Worm (Caenorhabditis elegans) whole organism, mixed stage, embryonic: ENCODE data around the gene spe-45.

Source experiments
- M03D4.4 ChIP-seq: sonication (generic microtip); optimal IDR thresholded peaks from 2 replicates; lab custom pipeline; 2017; ENCODE audit warnings: mild to moderate bottlenecking, missing genetic modification characterization, missing compliant biosample characterization
- bed-3 ChIP-seq: fragments of 200-800 bp; sonication (Bioruptor generic); optimal IDR thresholded peaks from 3 replicates; lab custom pipeline; 2018; ENCODE audit warnings: mild to moderate bottlenecking, missing genetic modification characterization, moderate library complexity, missing compliant biosample characterization
- blmp-1 ChIP-seq: fragments of 150-350 bp; optimal IDR thresholded peaks from 2 replicates; lab custom pipeline; 2014; ENCODE audit warnings: missing biosample characterization, missing genetic modification characterization
- ceh-39 ChIP-seq: fragments of 150-350 bp; optimal IDR thresholded peaks from 2 replicates; lab custom pipeline; 2014; ENCODE audit warnings: missing biosample characterization, missing genetic modification characterization
- ceh-43 ChIP-seq: fragments of 200-800 bp; sonication (Bioruptor generic); optimal IDR thresholded peaks from 2 replicates; lab custom pipeline; 2018; ENCODE audit warnings: mild to moderate bottlenecking, missing genetic modification characterization, moderate library complexity, missing compliant biosample characterization
- ceh-83 ChIP-seq: fragments of 200-800 bp; sonication (Bioruptor generic); optimal IDR thresholded peaks from 2 replicates; lab custom pipeline; 2018; ENCODE audit warnings: mild to moderate bottlenecking, missing genetic modification characterization, missing compliant biosample characterization
- ces-1 ChIP-seq: fragments of 150-350 bp; optimal IDR thresholded peaks from 2 replicates; lab custom pipeline; 2014; ENCODE audit warnings: missing biosample characterization, missing genetic modification reagents, missing genetic modification characterization
- cnd-1 ChIP-seq: fragments of 200-800 bp; sonication (Bioruptor generic); optimal IDR thresholded peaks from 2 replicates; lab custom pipeline; 2018; ENCODE audit warnings: mild to moderate bottlenecking, missing genetic modification characterization, missing compliant biosample characterization
- drap-1 ChIP-seq: fragments of 200-800 bp; sonication (Bioruptor generic); optimal IDR thresholded peaks from 3 replicates; lab custom pipeline; 2018; ENCODE audit warnings: mild to moderate bottlenecking, missing genetic modification characterization, missing compliant biosample characterization
- elt-1 ChIP-seq: sonication (generic microtip); optimal IDR thresholded peaks from 2 replicates; lab custom pipeline; 2017; ENCODE audit warnings: missing genetic modification characterization, mild to moderate bottlenecking, missing compliant biosample characterization, antibody characterized with exemption, moderate library complexity, borderline replicate concordance; ENCODE audit not compliant: insufficient read depth
- flh-1 ChIP-seq: fragments of 200-800 bp; sonication (Bioruptor generic); optimal IDR thresholded peaks from 2 replicates; lab custom pipeline; 2018; ENCODE audit warnings: mild to moderate bottlenecking, missing genetic modification characterization, moderate library complexity, missing compliant biosample characterization
- ham-2 ChIP-seq: fragments of 200-800 bp; sonication (Bioruptor generic); optimal IDR thresholded peaks from 2 replicates; lab custom pipeline; 2018; ENCODE audit warnings: mild to moderate bottlenecking, missing genetic modification characterization, missing compliant biosample characterization
- hlh-1 ChIP-seq: fragments of 150-350 bp; optimal IDR thresholded peaks from 2 replicates; lab custom pipeline; 2014; ENCODE audit warnings: missing biosample characterization, missing genetic modification reagents, missing genetic modification characterization
- lin-13 ChIP-seq: fragments of 150-350 bp; optimal IDR thresholded peaks from 2 replicates; lab custom pipeline; 2014; ENCODE audit warnings: missing biosample characterization, missing genetic modification characterization
- lin-32 ChIP-seq: fragments of 200-800 bp; sonication (Bioruptor generic); optimal IDR thresholded peaks from 2 replicates; lab custom pipeline; 2018; ENCODE audit warnings: mild to moderate bottlenecking, missing genetic modification characterization, missing compliant biosample characterization
- lsy-2 ChIP-seq: fragments of 150-350 bp; optimal IDR thresholded peaks from 2 replicates; lab custom pipeline; 2014; ENCODE audit warnings: missing biosample characterization, missing genetic modification characterization
- mab-5 ChIP-seq: fragments of 150-350 bp; optimal IDR thresholded peaks from 2 replicates; lab custom pipeline; 2014; ENCODE audit warnings: missing biosample characterization, missing genetic modification characterization
- mls-2 ChIP-seq: sonication (generic microtip); optimal IDR thresholded peaks from 2 replicates; lab custom pipeline; 2016; ENCODE audit warnings: mild to moderate bottlenecking, missing genetic modification characterization, moderate library complexity, missing compliant biosample characterization
- nhr-12 ChIP-seq: fragments of 150-350 bp; optimal IDR thresholded peaks from 2 replicates; lab custom pipeline; 2014; ENCODE audit warnings: missing biosample characterization, missing genetic modification characterization
- nhr-2 ChIP-seq: fragments of 150-350 bp; optimal IDR thresholded peaks from 2 replicates; lab custom pipeline; 2014; ENCODE audit warnings: missing biosample characterization, missing genetic modification characterization
- nhr-237 ChIP-seq: fragments of 150-350 bp; optimal IDR thresholded peaks from 2 replicates; lab custom pipeline; 2014; ENCODE audit warnings: missing biosample characterization, missing genetic modification characterization
- nhr-28 ChIP-seq: fragments of 150-350 bp; optimal IDR thresholded peaks from 2 replicates; lab custom pipeline; 2014; ENCODE audit warnings: missing biosample characterization, missing genetic modification characterization
- nhr-76 ChIP-seq: sonication (generic microtip); optimal IDR thresholded peaks from 2 replicates; lab custom pipeline; 2017; ENCODE audit warnings: missing biosample characterization, missing genetic modification characterization
- pha-4 ChIP-seq: fragments of 150-350 bp; optimal IDR thresholded peaks from 2 replicates; lab custom pipeline; 2018; ENCODE audit warnings: missing biosample characterization, missing genetic modification reagents, missing genetic modification characterization
- sem-2 ChIP-seq: fragments of 200-800 bp; sonication (Bioruptor generic); optimal IDR thresholded peaks from 2 replicates; lab custom pipeline; 2018; ENCODE audit warnings: mild to moderate bottlenecking, missing genetic modification characterization, missing compliant biosample characterization
- snpc-4 ChIP-seq: fragments of 150-350 bp; optimal IDR thresholded peaks from 2 replicates; lab custom pipeline; 2014; ENCODE audit warnings: missing biosample characterization, missing genetic modification characterization
- tbx-8 ChIP-seq: fragments of 200-800 bp; sonication (Bioruptor generic); optimal IDR thresholded peaks from 2 replicates; lab custom pipeline; 2018; ENCODE audit warnings: mild to moderate bottlenecking, missing genetic modification characterization, moderate library complexity, missing compliant biosample characterization
- unc-120 ChIP-seq: sonication (generic microtip); optimal IDR thresholded peaks from 2 replicates; lab custom pipeline; 2017; ENCODE audit warnings: missing genetic modification characterization, missing compliant biosample characterization; ENCODE audit not compliant: poor library complexity, severe bottlenecking
- unc-39 ChIP-seq: fragments of 150-350 bp; optimal IDR thresholded peaks from 2 replicates; lab custom pipeline; 2014; ENCODE audit warnings: missing biosample characterization, missing genetic modification characterization
- unc-62 ChIP-seq: fragments of 150-350 bp; optimal IDR thresholded peaks from 2 replicates; lab custom pipeline; 2014; ENCODE audit warnings: missing biosample characterization, missing genetic modification reagents, missing genetic modification characterization
- zip-8 ChIP-seq: fragments of 150-350 bp; optimal IDR thresholded peaks from 2 replicates; lab custom pipeline; 2014; ENCODE audit warnings: missing biosample characterization, missing genetic modification characterization
- ztf-11 ChIP-seq: fragments of 150-350 bp; optimal IDR thresholded peaks from 2 replicates; lab custom pipeline; 2014; ENCODE audit warnings: missing biosample characterization, missing genetic modification characterization

The spe-45 gene

ce11 chrIV:12389951-12390350, at the start of gene spe-45:
Gene spe-45 (minus strand): TSS chrIV:12390095.
- TF ChIP-seq unc-39 (tag; lab: Kevin White, UChicago) (no peak), ztf-11 (tag; lab: Kevin White, UChicago) (no peak), flh-1 (GFP tag; lab: Kevin White, UChicago) (no peak), elt-1 (tag; lab: Kevin White, UChicago) (no peak), nhr-28 (tag; lab: Kevin White, UChicago) (no peak), ceh-39 (tag; lab: Kevin White, UChicago) (no peak), M03D4.4 (tag; lab: Kevin White, UChicago) (no peak), nhr-237 (tag; lab: Kevin White, UChicago) (no peak), mab-5 (no peak)

DNA sequence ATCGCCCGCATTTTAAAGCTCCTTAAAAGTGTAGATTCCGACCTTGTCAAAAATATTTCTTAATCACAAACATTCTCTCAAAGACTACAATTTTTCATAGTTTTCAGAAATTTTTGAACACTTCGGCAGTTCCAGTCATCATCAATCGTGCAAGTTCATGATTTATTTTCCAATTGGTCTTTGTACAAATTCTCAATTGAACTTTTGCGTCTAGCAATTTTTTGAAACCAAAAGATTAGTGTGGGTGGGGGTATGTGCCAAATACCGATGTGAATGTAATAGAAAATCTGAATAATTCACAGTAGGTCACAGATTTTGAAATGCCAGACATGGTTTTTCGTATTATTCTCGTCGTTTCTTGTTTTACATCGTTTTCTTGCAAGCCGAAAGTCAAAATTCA, 48.5 kb upstream of the spe-45 start, which contains the start of gene clec-185:
Gene clec-185, plus strand, starts transcription at position 301 of the 400 bp plus-strand sequence.
- TF ChIP-seq nhr-76 (tag; lab: Kevin White, UChicago) (no peak), cnd-1 (tag; lab: Kevin White, UChicago) (no peak)

ce11 chrIV:12435442-12435841, 45.5 kb upstream of the spe-45 start, which contains the start of gene irg-4:
Gene irg-4 (plus strand): TSS chrIV:12435833.
- TF ChIP-seq hlh-1 (no peak), bed-3 (GFP tag; lab: Kevin White, UChicago) (no peak), mls-2 (tag; lab: Kevin White, UChicago) (no peak)

- TF ChIP-seq snpc-4 (tag; lab: Kevin White, UChicago) (no peak), drap-1 (no peak), zip-8 (no peak), blmp-1 (tag; lab: Kevin White, UChicago) (no peak), mab-5 (no peak), lin-32 (GFP tag; lab: Kevin White, UChicago) (no peak), ces-1 (GFP tag; lab: Kevin White, UChicago) (no peak), mls-2 (tag; lab: Kevin White, UChicago) (no peak), ceh-83 (no peak), ceh-39 (tag; lab: Kevin White, UChicago) (no peak), bed-3 (GFP tag; lab: Kevin White, UChicago) (no peak), lin-13 (tag; lab: Kevin White, UChicago) (no peak), ham-2 (GFP tag; lab: Kevin White, UChicago) (no peak), unc-62 (GFP tag; lab: Kevin White, UChicago) (no peak), hlh-1 (no peak)
- TF ChIP-seq, all 35 proteins: peak for 0
Observed at ce11 chrIV:12432340-12432739, 42.4 kb upstream of the spe-45 start, which contains the start of gene clec-184. Gene clec-184 (plus strand): TSS chrIV:12432640.

DNA sequence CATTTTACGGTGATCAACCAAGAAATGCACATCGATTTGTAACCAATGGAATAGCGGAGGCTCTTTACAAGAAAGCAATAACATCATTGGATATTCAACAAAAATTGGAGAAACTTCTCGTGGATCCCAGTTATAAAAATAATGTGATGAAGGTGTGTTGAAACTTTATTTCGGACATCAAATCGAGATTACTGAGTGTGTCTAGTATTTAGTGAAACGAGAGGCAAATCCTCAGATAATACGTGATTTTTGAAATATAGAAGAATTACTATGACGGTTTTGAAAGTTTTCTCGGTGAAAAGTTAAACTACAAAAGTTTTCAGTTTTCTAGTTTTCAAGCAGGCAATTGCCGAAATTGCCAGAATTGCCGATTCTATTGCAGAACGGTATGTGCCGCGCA, 41.9 kb upstream of the spe-45 start:
- TF ChIP-seq lsy-2 (tag; lab: Kevin White, UChicago), result no peak
- TF ChIP-seq flh-1 (GFP tag; lab: Kevin White, UChicago), result no peak
- no peak for TF ChIP-seq zip-8
- TF ChIP-seq M03D4.4 (tag; lab: Kevin White, UChicago), result no peak
- no peak for TF ChIP-seq ceh-83
- no peak for TF ChIP-seq elt-1 (tag; lab: Kevin White, UChicago)
- TF ChIP-seq bed-3 (GFP tag; lab: Kevin White, UChicago), result no peak
- TF ChIP-seq nhr-237 (tag; lab: Kevin White, UChicago), result no peak
- TF ChIP-seq lin-13 (tag; lab: Kevin White, UChicago), result no peak
- TF ChIP-seq lin-32 (GFP tag; lab: Kevin White, UChicago), result no peak
- TF ChIP-seq cnd-1 (tag; lab: Kevin White, UChicago), result no peak

DNA sequence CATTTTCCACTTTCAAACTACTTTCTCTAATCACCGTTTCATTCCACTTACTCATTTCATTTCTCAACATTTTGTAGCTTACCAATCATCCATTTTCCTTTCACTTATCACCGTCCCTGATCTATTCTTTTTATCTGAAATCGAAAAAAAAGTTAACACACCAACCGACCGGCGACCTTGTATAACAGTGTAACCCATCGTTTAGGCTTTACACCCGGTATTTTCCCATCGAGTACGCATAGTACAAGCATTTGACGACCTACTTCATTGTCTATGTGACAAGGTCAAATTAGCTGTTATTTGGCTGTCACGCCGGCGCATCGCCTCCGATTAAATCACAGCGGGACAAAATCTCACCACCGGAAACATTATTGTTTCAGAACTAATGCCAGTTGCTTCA, 39.6 kb upstream of the spe-45 start:
- no peak for TF ChIP-seq unc-39 (tag; lab: Kevin White, UChicago)
- no peak for TF ChIP-seq pha-4 (tag; lab: Kevin White, UChicago)
- TF ChIP-seq nhr-2 (tag; lab: Kevin White, UChicago), result no peak
- no peak for TF ChIP-seq nhr-12 (tag; lab: Kevin White, UChicago)
- no peak for TF ChIP-seq zip-8
- TF ChIP-seq nhr-237 (tag; lab: Kevin White, UChicago), result no peak
- TF ChIP-seq ham-2 (GFP tag; lab: Kevin White, UChicago), result no peak
- TF ChIP-seq tbx-8 (GFP tag; lab: Kevin White, UChicago), result no peak
- no peak for TF ChIP-seq unc-120 (tag; lab: Kevin White, UChicago)
- TF ChIP-seq lin-32 (GFP tag; lab: Kevin White, UChicago), result no peak
- no peak for TF ChIP-seq M03D4.4 (tag; lab: Kevin White, UChicago)
- no peak for TF ChIP-seq ceh-43 (GFP tag; lab: Kevin White, UChicago)
- TF ChIP-seq bed-3 (GFP tag; lab: Kevin White, UChicago), result no peak
- TF ChIP-seq blmp-1 (tag; lab: Kevin White, UChicago), result no peak
- TF ChIP-seq ztf-11 (tag; lab: Kevin White, UChicago), result no peak
- no peak for TF ChIP-seq sem-2
- TF ChIP-seq ceh-83, result no peak
- no peak for TF ChIP-seq hlh-1
- TF ChIP-seq nhr-76 (tag; lab: Kevin White, UChicago), result no peak
